Fruit fly (Drosophila melanogaster) whole organism, adult: ENCODE data around the gene Pxd.
"Not testable (repeated sequence)": the region's sequence is repeated elsewhere in the genome, so short reads cannot be mapped to it uniquely, and the experiment has no call there.

ENCODE experiments used
- CG11617 ChIP-seq: fragments of 200-800 bp; sonication (Bioruptor generic); optimal IDR thresholded peaks from 2 replicates; lab custom pipeline; 2017; ENCODE audit warnings: mild to moderate bottlenecking, missing biosample characterization, missing genetic modification reagents, missing genetic modification characterization
- CG12768 ChIP-seq: fragments of 200-800 bp; sonication (Bioruptor generic); optimal IDR thresholded peaks from 2 replicates; lab custom pipeline; 2017; ENCODE audit warnings: missing biosample characterization, missing genetic modification characterization, mild to moderate bottlenecking, moderate library complexity, missing genetic modification reagents
- CG14711 ChIP-seq: fragments of 200-800 bp; sonication (Bioruptor generic); optimal IDR thresholded peaks from 2 replicates; lab custom pipeline; 2018; ENCODE audit warnings: missing biosample characterization, mild to moderate bottlenecking, missing genetic modification characterization, moderate library complexity
- CG1620 ChIP-seq: fragments of 200-800 bp; sonication (Bioruptor generic); optimal IDR thresholded peaks from 2 replicates; lab custom pipeline; 2016; ENCODE audit warnings: missing biosample characterization, missing genetic modification characterization
- CG33017 ChIP-seq: fragments of 200-800 bp; sonication (Bioruptor generic); optimal IDR thresholded peaks from 2 replicates; lab custom pipeline; 2018; ENCODE audit warnings: missing biosample characterization, mild to moderate bottlenecking, missing genetic modification characterization, moderate library complexity
- CG5204 ChIP-seq: fragments of 200-800 bp; sonication (Bioruptor generic); optimal IDR thresholded peaks from 2 replicates; lab custom pipeline; 2016; ENCODE audit warnings: missing biosample characterization, missing genetic modification characterization
- CG7045 ChIP-seq: fragments of 200-800 bp; sonication (Bioruptor generic); optimal IDR thresholded peaks from 2 replicates; lab custom pipeline; 2017; ENCODE audit warnings: missing biosample characterization, mild to moderate bottlenecking, missing genetic modification characterization
- CG7101 ChIP-seq: fragments of 200-800 bp; sonication (Bioruptor generic); optimal IDR thresholded peaks from 2 replicates; lab custom pipeline; 2018; ENCODE audit warnings: missing biosample characterization, mild to moderate bottlenecking, missing genetic modification characterization, moderate library complexity
- Clk ChIP-seq: fragments of 200-800 bp; sonication (Bioruptor generic); optimal IDR thresholded peaks from 2 replicates; lab custom pipeline; 2017; ENCODE audit warnings: missing biosample characterization, missing genetic modification characterization
- Crg-1 ChIP-seq: fragments of 200-800 bp; sonication (Bioruptor generic); optimal IDR thresholded peaks from 2 replicates; lab custom pipeline; 2016; ENCODE audit warnings: missing biosample characterization, missing genetic modification characterization
- Hr96 ChIP-seq: fragments of 200-800 bp; sonication (Bioruptor generic); optimal IDR thresholded peaks from 2 replicates; lab custom pipeline; 2016; ENCODE audit warnings: missing biosample characterization, missing genetic modification characterization
- Mnt ChIP-seq: fragments of 200-800 bp; sonication (Bioruptor generic); optimal IDR thresholded peaks from 2 replicates; lab custom pipeline; 2016; ENCODE audit warnings: missing biosample characterization, mild to moderate bottlenecking, missing genetic modification characterization
- bab1 ChIP-seq: fragments of 200-800 bp; sonication (Bioruptor generic); optimal IDR thresholded peaks from 3 replicates; lab custom pipeline; 2019; ENCODE audit warnings: missing biosample characterization, mild to moderate bottlenecking, missing genetic modification characterization, moderate library complexity
- cic ChIP-seq: fragments of 200-800 bp; sonication (Bioruptor generic); optimal IDR thresholded peaks from 2 replicates; lab custom pipeline; 2017; ENCODE audit warnings: missing biosample characterization, mild to moderate bottlenecking, missing genetic modification characterization, moderate library complexity
- cnc ChIP-seq, 2 experiments: fragments of >200 bp; optimal IDR thresholded peaks; 2 replicates each; lab custom pipeline; 2017
- kay ChIP-seq: fragments of 200-800 bp; sonication (Bioruptor generic); peaks from one replicate; lab custom pipeline; 2016; ENCODE audit warnings: missing biosample characterization, missing genetic modification characterization, borderline replicate concordance
- ovo ChIP-seq: fragments of 200-800 bp; sonication (Bioruptor generic); optimal IDR thresholded peaks from 2 replicates; lab custom pipeline; 2016; ENCODE audit warnings: missing biosample characterization, missing genetic modification characterization
- pad ChIP-seq: fragments of 200-800 bp; sonication (Bioruptor generic); optimal IDR thresholded peaks from 3 replicates; lab custom pipeline; 2017; ENCODE audit warnings: missing biosample characterization, missing genetic modification characterization, mild to moderate bottlenecking, moderate library complexity, missing genetic modification reagents
- tj ChIP-seq: fragments of 200-800 bp; sonication (Bioruptor generic); optimal IDR thresholded peaks from 3 replicates; lab custom pipeline; 2017; ENCODE audit warnings: missing biosample characterization, mild to moderate bottlenecking, missing genetic modification characterization, moderate library complexity
- toe ChIP-seq: fragments of 200-800 bp; sonication (Bioruptor generic); optimal IDR thresholded peaks from 2 replicates; lab custom pipeline; 2016; ENCODE audit warnings: missing biosample characterization, missing genetic modification characterization

Gene Pxd

DNA sequence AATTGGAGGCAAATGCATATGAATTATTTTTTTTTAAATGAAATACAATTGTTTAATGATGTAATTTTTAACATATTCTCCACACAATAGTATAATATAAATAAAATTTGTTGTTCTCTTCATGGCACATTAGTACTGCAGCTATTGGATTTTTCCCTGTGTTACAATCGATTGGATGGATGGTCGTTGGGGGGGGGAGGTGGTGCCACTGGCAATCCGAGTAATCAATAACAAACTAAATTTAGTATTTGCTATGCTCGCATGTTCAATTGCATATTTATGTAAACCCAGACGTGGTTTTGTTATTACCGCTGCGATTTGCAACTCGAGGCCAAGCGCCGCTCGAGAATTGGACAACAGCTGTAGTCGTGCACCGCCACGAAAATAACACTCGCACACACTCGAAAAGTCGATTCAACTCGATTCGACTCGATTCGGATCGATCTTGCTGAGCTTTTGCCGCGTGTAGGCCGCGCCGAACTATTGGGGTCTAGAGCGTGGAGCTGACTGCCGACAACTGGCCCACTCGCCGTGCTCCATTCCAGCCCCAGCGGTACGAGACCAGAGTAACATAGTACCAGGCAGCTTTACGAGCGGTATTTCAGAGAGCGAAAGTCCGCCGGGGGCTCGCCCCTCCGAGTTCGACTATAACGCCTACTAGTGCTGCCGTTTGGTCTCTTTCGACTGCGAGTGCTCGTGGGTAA, 27.0 kb upstream of the Pxd start, which contains the start of gene CG18622:
Gene CG18622, minus strand, starts transcription at position 513 of the 704 bp plus-strand sequence.
- TF ChIP-seq CG1620 (no peak), cnc (optimal IDR thresholded peaks at IDR 0.05; lab: Kevin White, UChicago) (no peak), pad (GFP tag; lab: Kevin White, UChicago) (peak; percentile 94), CG33017 (peak; percentile 3), tj (GFP tag; lab: Kevin White, UChicago) (peak; percentile 21), Crg-1 (GFP tag; lab: Kevin White, UChicago) (no peak), bab1 (no peak), ovo (GFP tag; lab: Kevin White, UChicago) (peak; percentile 56), CG7101 (tag; lab: Kevin White, UChicago) (no peak), Hr96 (GFP tag; lab: Kevin White, UChicago) (no peak), CG14711 (tag; lab: Kevin White, UChicago) (no peak), kay (GFP tag; lab: Kevin White, UChicago) (peak; percentile 82), Mnt (GFP tag; lab: Kevin White, UChicago) (peak; percentile 63), CG7045 (GFP tag; lab: Kevin White, UChicago) (no peak), cic (GFP tag; lab: Kevin White, UChicago) (peak; percentile 95), CG12768 (peak; percentile 88), toe (peak; percentile 24), Clk (GFP tag; lab: Kevin White, UChicago) (no peak)

DNA sequence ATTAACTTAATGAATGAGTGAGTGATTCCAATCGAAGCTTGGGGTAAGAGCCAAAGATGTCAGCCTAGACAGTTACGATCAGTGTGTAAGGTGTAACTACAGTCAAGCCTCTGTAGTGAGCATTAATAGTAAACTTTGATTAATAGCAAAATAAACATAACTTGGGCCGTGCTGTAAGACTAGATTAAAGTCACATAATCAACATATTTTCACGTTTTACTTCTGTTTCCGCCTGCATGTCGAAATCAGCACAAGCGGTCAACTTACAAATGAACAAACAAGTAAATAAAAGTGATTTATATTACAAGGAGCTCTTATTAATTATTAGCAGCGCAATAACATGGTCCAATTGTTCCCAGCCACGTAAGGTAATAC, 26.5 kb upstream of the Pxd start:
- TF ChIP-seq cic (GFP tag; lab: Kevin White, UChicago) = peak; percentile 12
- TF ChIP-seq bab1 = no peak

DNA sequence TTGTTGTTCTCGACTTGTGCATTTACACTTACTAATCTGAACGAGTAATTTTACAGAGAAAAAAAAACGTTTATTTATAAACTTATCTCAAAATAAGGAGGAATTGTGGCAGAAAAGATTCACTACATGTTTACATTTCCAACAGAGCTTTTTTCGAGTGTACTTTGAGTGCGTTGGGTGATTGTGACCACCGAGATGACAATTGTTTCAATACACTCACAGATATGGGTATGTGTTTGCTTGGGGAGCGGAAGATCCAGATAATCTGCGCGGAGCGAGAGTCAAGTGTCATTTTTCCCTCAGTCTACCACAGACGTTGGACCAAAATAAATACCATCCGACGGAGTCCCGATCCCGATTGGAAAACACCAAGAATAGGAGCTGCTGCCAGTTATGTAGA, 25.9 kb upstream of the Pxd start, which contains the start of gene MESK4:
Gene MESK4, plus strand, starts transcription at position 301 of the 400 bp plus-strand sequence.
- not testable (repeated sequence) for TF ChIP-seq CG5204, CG11617, toe

DNA sequence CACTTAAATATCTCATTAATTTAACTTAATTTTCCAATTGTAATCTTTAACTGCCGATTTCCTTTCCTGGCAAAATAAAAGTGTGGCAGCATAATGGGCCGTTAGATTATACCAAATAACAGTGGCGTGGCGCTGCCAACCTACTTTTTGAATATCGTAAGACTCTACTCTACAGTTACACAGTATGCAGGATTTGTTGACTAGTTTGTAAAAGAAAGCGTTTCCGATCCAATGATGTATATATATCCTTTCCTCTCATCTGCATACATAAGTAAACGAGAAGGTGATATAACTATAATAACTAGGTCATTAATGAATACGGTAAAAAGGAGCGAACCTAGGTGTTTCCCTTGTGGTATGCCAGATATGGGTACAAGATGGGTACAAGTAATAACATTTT, 22.6 kb upstream of the Pxd start, which contains the start of gene EMC2B:
Gene EMC2B, minus strand, starts transcription at position 98 of the 400 bp plus-strand sequence.
- TF ChIP-seq CG7045 (GFP tag; lab: Kevin White, UChicago) = no peak
- peak; percentile 54 for TF ChIP-seq Hr96 (GFP tag; lab: Kevin White, UChicago)
- TF ChIP-seq ovo (GFP tag; lab: Kevin White, UChicago) = peak; percentile 70
- TF ChIP-seq toe = peak; percentile 43
- TF ChIP-seq cnc (optimal IDR thresholded peaks at IDR 0.05; lab: Kevin White, UChicago) = no peak
- peak; percentile 52 for TF ChIP-seq CG7101 (tag; lab: Kevin White, UChicago)
- TF ChIP-seq CG1620 = peak; percentile 5
- no peak for TF ChIP-seq Clk (GFP tag; lab: Kevin White, UChicago)
- peak; percentile 52 for TF ChIP-seq CG5204
- TF ChIP-seq pad (GFP tag; lab: Kevin White, UChicago) = peak; percentile 4
- no peak for TF ChIP-seq tj (GFP tag; lab: Kevin White, UChicago)
- TF ChIP-seq Mnt (GFP tag; lab: Kevin White, UChicago) = peak; percentile 24
- peak; percentile 57 for TF ChIP-seq CG33017
- no peak for TF ChIP-seq cic (GFP tag; lab: Kevin White, UChicago)
- no peak for TF ChIP-seq CG11617
- TF ChIP-seq CG14711 (tag; lab: Kevin White, UChicago) = peak; percentile 37
- no peak for TF ChIP-seq Crg-1 (GFP tag; lab: Kevin White, UChicago)
- TF ChIP-seq bab1 = peak; percentile 60
- no peak for TF ChIP-seq kay (GFP tag; lab: Kevin White, UChicago)
- TF ChIP-seq CG12768 = peak; percentile 23

DNA sequence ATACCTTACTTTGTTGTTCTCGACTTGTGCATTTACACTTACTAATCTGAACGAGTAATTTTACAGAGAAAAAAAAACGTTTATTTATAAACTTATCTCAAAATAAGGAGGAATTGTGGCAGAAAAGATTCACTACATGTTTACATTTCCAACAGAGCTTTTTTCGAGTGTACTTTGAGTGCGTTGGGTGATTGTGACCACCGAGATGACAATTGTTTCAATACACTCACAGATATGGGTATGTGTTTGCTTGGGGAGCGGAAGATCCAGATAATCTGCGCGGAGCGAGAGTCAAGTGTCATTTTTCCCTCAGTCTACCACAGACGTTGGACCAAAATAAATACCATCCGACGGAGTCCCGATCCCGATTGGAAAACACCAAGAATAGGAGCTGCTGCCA, 21.7 kb upstream of the Pxd start, which contains the start of gene CG31274:
Gene CG31274, plus strand, starts transcription at position 301 of the 400 bp plus-strand sequence.
- TF ChIP-seq ovo (GFP tag; lab: Kevin White, UChicago); cic (GFP tag; lab: Kevin White, UChicago); bab1: not testable (repeated sequence)

DNA sequence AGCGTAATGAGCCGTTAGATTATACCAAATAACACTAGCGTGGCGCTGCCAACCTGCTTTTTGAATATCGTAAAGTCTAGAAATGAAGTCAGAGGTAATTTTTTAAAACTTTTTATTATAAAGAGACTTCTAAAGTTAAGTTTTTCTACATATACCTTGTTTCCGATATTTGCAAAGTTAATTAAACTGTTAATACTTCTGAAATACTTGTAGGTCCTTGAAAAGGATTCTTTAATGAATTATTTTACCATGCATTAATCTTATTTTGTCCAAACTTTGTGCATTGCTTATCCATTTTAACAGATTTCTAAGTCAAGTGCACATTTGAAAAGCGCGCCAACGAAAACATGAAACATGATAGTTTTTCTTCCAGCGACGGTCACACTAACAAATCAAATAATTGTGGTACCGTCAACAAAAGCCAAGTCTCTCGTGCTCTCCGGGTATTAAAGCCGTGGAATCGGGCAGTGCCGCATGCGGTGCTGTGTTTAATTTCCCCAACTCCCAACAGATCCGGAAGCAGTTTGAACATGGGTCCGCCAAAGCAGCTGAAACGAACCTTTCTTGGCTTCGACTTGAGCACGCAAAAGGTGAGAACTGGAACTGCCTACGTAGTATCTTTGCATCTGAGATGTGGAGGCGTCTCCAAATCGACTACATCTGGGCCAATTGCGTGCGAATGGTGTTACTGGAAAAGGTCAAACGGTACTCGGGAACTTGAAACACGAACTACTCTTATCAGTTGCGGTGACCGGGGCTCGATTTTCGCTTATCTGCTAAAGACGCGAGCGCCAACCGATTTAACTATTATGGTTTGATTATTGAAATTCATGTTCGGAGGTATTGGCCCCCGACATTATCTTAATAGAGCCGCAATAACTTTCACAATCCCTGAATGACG, 18.1 kb upstream of the Pxd start, which contains the start of the genes EMC2A and CG3534:
Gene EMC2A, minus strand, starts transcription at position 13 of the 901 bp plus-strand sequence.
Gene CG3534, plus strand, starts transcription at position 388 of the 901 bp plus-strand sequence.
- TF ChIP-seq bab1 = peak; percentile 49
- peak; percentile 7 for TF ChIP-seq ovo (GFP tag; lab: Kevin White, UChicago)
- TF ChIP-seq toe = peak; percentile 24
- peak; percentile 8 for TF ChIP-seq pad (GFP tag; lab: Kevin White, UChicago)
- peak; percentile 13 for TF ChIP-seq Mnt (GFP tag; lab: Kevin White, UChicago)
- TF ChIP-seq CG5204 = no peak
- TF ChIP-seq kay (GFP tag; lab: Kevin White, UChicago) = peak; percentile 62
- TF ChIP-seq CG7045 (GFP tag; lab: Kevin White, UChicago) = no peak
